Worm (Caenorhabditis elegans): ENCODE results near the gene nhr-103.

nhr-103 gene

DNA sequence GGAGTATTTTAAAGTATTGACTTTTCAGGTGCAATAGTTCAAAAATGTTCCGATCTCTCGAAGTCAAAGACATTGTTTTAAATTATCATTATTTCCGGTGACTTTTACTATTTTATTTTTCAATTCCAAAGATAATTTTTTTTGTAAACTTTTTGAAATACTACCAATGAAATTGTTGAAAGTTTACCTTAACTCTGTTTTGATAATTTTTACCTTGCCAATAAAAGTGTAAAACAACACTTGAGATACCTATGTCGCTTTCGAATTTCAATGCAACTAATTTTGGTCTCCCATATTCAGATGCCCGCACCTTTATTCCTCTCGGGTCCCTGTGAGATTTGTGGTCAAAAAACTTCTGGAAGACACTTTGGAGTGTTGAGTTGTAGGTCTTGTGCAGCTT is at the start of gene nhr-103:
nhr-103 (plus strand) TSS at position 301 of the 400 bp plus-strand sequence.
- TF ChIP-seq dmd-4 (tag; optimal IDR thresholded peaks at IDR 0.05) (no peak), nhr-129 (tag; optimal IDR thresholded peaks at IDR 0.05) (no peak), lin-39 (tag; optimal IDR thresholded peaks at IDR 0.05) (no peak), nhr-21 (tag; optimal IDR thresholded peaks at IDR 0.05) (no peak), mbf-1 (tag; optimal IDR thresholded peaks at IDR 0.05) (no peak), R02D3.7 (tag; optimal IDR thresholded peaks at IDR 0.05) (no peak), blmp-1 (tag; optimal IDR thresholded peaks at IDR 0.05; ENCODE audit: insufficient read depth) (no peak), sma-3 (GFP tag; optimal IDR thresholded peaks at IDR 0.05) (no peak), sem-4 (tag; optimal IDR thresholded peaks at IDR 0.05) (no peak), F13H6.1 (tag; optimal IDR thresholded peaks at IDR 0.05) (no peak), fos-1 (tag; optimal IDR thresholded peaks at IDR 0.05) (no peak), lin-13 (GFP tag; optimal IDR thresholded peaks at IDR 0.05) (no peak), snpc-4 (tag; optimal IDR thresholded peaks at IDR 0.05) (no peak), ZK546.5 (tag; optimal IDR thresholded peaks at IDR 0.05) (no peak), ceh-82 (tag; optimal IDR thresholded peaks at IDR 0.05) (no peak), unc-55 (GFP tag; optimal IDR thresholded peaks at IDR 0.05) (no peak), nhr-6 (tag; optimal IDR thresholded peaks at IDR 0.05) (no peak), nhr-10 (tag; optimal IDR thresholded peaks at IDR 0.05) (no peak), Y55F3AM.14 (GFP tag; optimal IDR thresholded peaks at IDR 0.05) (no peak)

DNA sequence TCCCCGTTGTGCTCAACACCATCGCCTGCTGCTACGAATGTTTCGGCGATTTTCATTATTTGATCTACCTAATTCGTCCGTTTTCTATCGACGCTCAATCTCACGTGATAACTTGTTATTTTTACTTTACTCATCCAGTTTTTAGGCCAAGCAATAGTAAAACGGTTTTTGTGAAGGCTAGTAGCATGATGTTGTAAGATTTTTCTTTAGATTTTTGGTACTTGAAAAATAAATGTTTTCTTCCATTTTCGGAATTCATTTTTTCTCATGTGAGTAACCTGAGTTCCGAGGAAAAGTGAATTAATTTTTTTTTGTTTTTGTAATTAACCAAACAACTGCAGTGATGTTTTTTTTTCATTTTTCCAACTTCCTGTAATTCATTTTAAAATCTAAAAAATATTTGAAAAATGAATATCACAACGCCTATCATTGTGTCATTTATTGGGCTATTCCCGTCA is 47.9 kb upstream of the nhr-103 start, which contains the start of gene srbc-17:
srbc-17 (plus strand) TSS at position 408 of the 458 bp plus-strand sequence.
- TF ChIP-seq R02D3.7 (tag; optimal IDR thresholded peaks at IDR 0.05), result no peak
- no peak for TF ChIP-seq ztf-11 (tag; optimal IDR thresholded peaks at IDR 0.05)
- TF ChIP-seq sma-9 (GFP tag; optimal IDR thresholded peaks at IDR 0.05), result no peak
- no peak for TF ChIP-seq sma-9 (tag; optimal IDR thresholded peaks at IDR 0.05)
- no peak for TF ChIP-seq nhr-11 (tag; optimal IDR thresholded peaks at IDR 0.05)
- no peak for TF ChIP-seq nhr-23 (tag; optimal IDR thresholded peaks at IDR 0.05)

DNA sequence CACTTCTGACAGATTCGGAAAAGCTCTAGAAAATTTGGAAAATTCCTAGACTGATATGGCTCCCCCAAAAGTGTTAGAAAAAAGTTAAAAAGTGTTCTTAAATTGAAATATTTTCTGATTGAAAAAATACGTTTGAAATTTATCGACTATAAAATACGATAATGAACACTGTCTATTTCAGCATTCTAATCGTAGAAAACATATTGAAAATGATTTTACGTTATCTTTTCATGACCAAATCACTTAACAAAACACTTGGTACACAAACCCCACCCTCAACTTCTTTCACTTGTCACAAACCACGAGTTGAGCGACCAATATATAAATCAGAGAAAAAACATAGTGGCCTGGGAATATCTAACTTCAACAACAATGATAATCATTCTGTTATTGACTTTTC is 46.0 kb upstream of the nhr-103 start, which contains the start of gene cyp-33C1:
cyp-33C1 (plus strand) TSS at position 301 of the 400 bp plus-strand sequence.
- TF ChIP-seq nhr-237 (tag; optimal IDR thresholded peaks at IDR 0.05) (no peak), mbf-1 (tag; optimal IDR thresholded peaks at IDR 0.05) (no peak)

DNA sequence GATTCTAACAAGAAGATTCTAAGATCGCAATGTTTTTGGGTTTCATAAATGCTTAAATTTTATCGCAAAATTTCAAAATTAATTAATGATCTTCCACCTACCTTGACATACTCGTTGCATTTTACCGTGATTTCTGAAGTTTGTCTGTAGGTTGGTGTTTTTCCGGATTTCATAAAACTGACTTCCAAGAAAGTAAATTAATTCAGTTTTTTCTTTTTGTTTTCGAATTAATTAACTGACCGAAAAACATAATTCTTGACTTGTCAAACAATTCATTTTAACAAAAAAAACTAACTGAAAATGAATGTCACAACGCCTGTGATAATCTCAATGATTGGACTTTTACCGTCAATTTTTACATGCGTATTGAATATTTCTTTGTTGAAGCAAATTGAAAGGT is 43.5 kb upstream of the nhr-103 start, which contains the start of gene srbc-16:
srbc-16 (plus strand) TSS at position 301 of the 400 bp plus-strand sequence.
- TF ChIP-seq nhr-129 (tag; optimal IDR thresholded peaks at IDR 0.05), result no peak
- no peak for TF ChIP-seq gmeb-1 (tag; optimal IDR thresholded peaks at IDR 0.05)
- no peak for TF ChIP-seq Y55F3AM.14 (GFP tag; optimal IDR thresholded peaks at IDR 0.05)
- no peak for TF ChIP-seq aly-2 (tag; optimal IDR thresholded peaks at IDR 0.05)
- no peak for TF ChIP-seq R02D3.7 (tag; optimal IDR thresholded peaks at IDR 0.05)
- no peak for TF ChIP-seq sma-9 (GFP tag; optimal IDR thresholded peaks at IDR 0.05)
- TF ChIP-seq sma-9 (tag; optimal IDR thresholded peaks at IDR 0.05), result no peak
- no peak for TF ChIP-seq nhr-10 (tag; optimal IDR thresholded peaks at IDR 0.05)
- no peak for TF ChIP-seq unc-39 (tag; optimal IDR thresholded peaks at IDR 0.05)
- TF ChIP-seq egl-27 (tag; optimal IDR thresholded peaks at IDR 0.05), result no peak
- TF ChIP-seq nhr-12 (tag; optimal IDR thresholded peaks at IDR 0.05), result no peak
- TF ChIP-seq dmd-4 (tag; optimal IDR thresholded peaks at IDR 0.05), result no peak
- no peak for TF ChIP-seq crh-2 (tag; optimal IDR thresholded peaks at IDR 0.05)
- no peak for TF ChIP-seq nhr-21 (tag; optimal IDR thresholded peaks at IDR 0.05)
- TF ChIP-seq mbf-1 (tag; optimal IDR thresholded peaks at IDR 0.05), result no peak
- no peak for TF ChIP-seq C34F6.9 (tag; optimal IDR thresholded peaks at IDR 0.05)
- no peak for TF ChIP-seq nhr-11 (tag; optimal IDR thresholded peaks at IDR 0.05)

DNA sequence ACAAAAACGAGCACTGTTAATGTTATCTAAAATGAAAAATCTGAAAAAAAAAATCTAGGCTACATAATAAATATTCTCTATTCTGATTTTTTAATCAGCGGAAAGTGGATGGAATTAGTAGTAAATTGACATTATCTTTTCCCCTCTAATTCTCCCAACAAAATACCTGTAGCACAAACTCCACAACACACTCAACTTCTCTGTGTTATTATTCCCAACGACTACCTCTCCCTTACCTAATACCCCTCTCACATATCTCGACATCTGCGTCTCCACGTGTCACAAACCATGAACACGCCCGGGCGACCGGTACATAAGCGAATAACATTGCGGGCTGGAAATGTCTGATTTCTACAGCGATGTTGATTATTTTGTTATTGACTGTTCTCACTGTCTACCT is 42.1 kb upstream of the nhr-103 start, which contains the start of gene cyp-33C2:
cyp-33C2 (plus strand) TSS at position 327 of the 400 bp plus-strand sequence.
- TF ChIP-seq elt-3 (tag; optimal IDR thresholded peaks at IDR 0.05) (no peak), nhr-11 (tag; optimal IDR thresholded peaks at IDR 0.05) (no peak), C34F6.9 (tag; optimal IDR thresholded peaks at IDR 0.05) (no peak), nhr-6 (tag; optimal IDR thresholded peaks at IDR 0.05) (no peak)

DNA sequence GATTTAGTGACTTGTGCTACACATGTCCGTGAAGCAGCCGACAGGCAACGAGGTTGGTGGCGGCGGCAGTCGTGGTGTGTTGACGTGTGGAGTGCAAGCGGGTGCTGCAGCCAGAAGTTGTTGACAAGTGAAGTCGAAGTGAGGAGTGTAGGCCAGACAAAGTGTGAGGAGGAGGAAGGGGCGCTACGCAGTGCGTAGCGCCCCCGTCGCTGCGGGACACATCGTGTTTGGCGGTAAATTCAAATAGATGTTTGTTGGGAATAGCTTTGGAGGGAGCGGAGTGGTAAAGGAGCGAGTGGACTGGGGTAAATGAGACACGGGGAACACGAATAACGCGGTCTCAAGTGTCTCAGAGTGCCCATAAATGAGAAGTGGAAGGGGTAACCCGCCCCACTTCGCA is 39.7 kb upstream of the nhr-103 start:
- TF ChIP-seq alr-1 (tag; optimal IDR thresholded peaks at IDR 0.05), result no peak
- TF ChIP-seq mab-5 (tag; optimal IDR thresholded peaks at IDR 0.05), result no peak
- TF ChIP-seq R02D3.7 (tag; optimal IDR thresholded peaks at IDR 0.05), result no peak
- TF ChIP-seq lin-39 (tag; optimal IDR thresholded peaks at IDR 0.05), result no peak
- no peak for TF ChIP-seq ama-1 (optimal IDR thresholded peaks at IDR 0.05)
- TF ChIP-seq peb-1 (tag; optimal IDR thresholded peaks at IDR 0.05), result no peak
- TF ChIP-seq snpc-4 (tag; optimal IDR thresholded peaks at IDR 0.05), result no peak
- TF ChIP-seq sem-4 (tag; optimal IDR thresholded peaks at IDR 0.05), result no peak
- TF ChIP-seq nhr-12 (tag; optimal IDR thresholded peaks at IDR 0.05), result no peak
- no peak for TF ChIP-seq zag-1 (tag; optimal IDR thresholded peaks at IDR 0.05)
- TF ChIP-seq mdl-1 (tag; optimal IDR thresholded peaks at IDR 0.05), result no peak
- no peak for TF ChIP-seq egl-27 (tag; optimal IDR thresholded peaks at IDR 0.05)
- TF ChIP-seq C34F6.9 (tag; optimal IDR thresholded peaks at IDR 0.05), result no peak
